Fruit fly (Drosophila melanogaster): Measurements from ENCODE around the gene sev.

DNA sequence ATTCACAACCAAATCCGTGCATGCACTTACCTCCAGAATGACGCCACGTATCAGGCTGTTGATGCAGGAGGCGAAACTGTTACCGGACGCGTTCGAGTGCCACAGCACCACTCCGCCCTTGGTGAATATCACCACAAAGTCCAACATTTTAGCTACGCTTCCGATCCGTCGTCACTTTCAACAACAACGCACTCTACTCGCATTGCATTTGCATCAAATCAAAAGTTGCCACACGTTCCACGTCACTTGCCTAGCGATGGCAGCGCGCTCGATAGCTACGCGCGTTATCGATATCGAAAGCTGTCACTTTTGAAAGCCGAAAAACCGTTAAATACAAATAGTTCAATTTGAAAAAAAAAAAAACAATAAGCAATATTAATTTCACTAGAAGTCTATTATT lies 42.7 kb upstream of the sev start, which contains the start of gene SrpRalpha:
- no peak for TF ChIP-seq ey (GFP tag; optimal IDR thresholded peaks at IDR 0.05)
- no peak for TF ChIP-seq Dfd (GFP tag; optimal IDR thresholded peaks at IDR 0.05)
- TF ChIP-seq OdsH (GFP tag; optimal IDR thresholded peaks at IDR 0.05) = no peak
- no peak for TF ChIP-seq GATAd (GFP tag; optimal IDR thresholded peaks at IDR 0.05)
- TF ChIP-seq CG9705 (GFP tag; optimal IDR thresholded peaks at IDR 0.05) = no peak
- TF ChIP-seq N (GFP tag; optimal IDR thresholded peaks at IDR 0.05) = no peak

Measured in whole organism, wandering third instar larva.